Fruit fly (Drosophila melanogaster) whole organism, embryonic: ENCODE data around the gene haf.

ENCODE experiments used
- Abd-B ChIP-seq: fragments of 200-800 bp; sonication (Bioruptor generic); optimal IDR thresholded peaks from 2 replicates; lab custom pipeline; 2018; ENCODE audit warnings: missing biosample characterization, mild to moderate bottlenecking, missing genetic modification characterization, moderate library complexity
- Ada2b ChIP-seq: fragments of 200-800 bp; sonication (Bioruptor generic); IDR thresholded peaks from 2 replicates; pipeline ENCODE4 v1.3.6; 2022; ENCODE audit warnings: missing biosample characterization, missing genetic modification characterization
- Aef1 ChIP-seq: fragments of 200-800 bp; sonication (Bioruptor generic); IDR thresholded peaks from 3 replicates; pipeline ENCODE4 v1.3.6; 2022; ENCODE audit warnings: missing biosample characterization, missing genetic modification characterization
- Atf-2 ChIP-seq: fragments of 200-800 bp; sonication (Bioruptor generic); optimal IDR thresholded peaks from 2 replicates; lab custom pipeline; 2016; ENCODE audit warnings: missing biosample characterization, missing genetic modification characterization
- CG12071 ChIP-seq: fragments of 200-800 bp; sonication (Bioruptor generic); optimal IDR thresholded peaks from 3 replicates; lab custom pipeline; 2018; ENCODE audit warnings: missing biosample characterization, mild to moderate bottlenecking, missing genetic modification characterization
- CG12155 ChIP-seq: fragments of 200-800 bp; sonication (Bioruptor generic); optimal IDR thresholded peaks from 3 replicates; lab custom pipeline; 2016; ENCODE audit warnings: missing biosample characterization, missing genetic modification characterization
- CG14014 ChIP-seq: fragments of 200-800 bp; sonication (Bioruptor generic); IDR thresholded peaks from 2 replicates; pipeline ENCODE4 v1.3.6; 2022; ENCODE audit warnings: missing biosample characterization, missing genetic modification characterization
- CG1647 ChIP-seq: fragments of 200-800 bp; sonication (Bioruptor generic); optimal IDR thresholded peaks from 3 replicates; lab custom pipeline; 2016; ENCODE audit warnings: missing biosample characterization, missing genetic modification characterization
- CG17359 ChIP-seq: fragments of 200-800 bp; sonication (Bioruptor generic); optimal IDR thresholded peaks from 3 replicates; lab custom pipeline; 2018; ENCODE audit warnings: missing biosample characterization, mild to moderate bottlenecking, missing genetic modification characterization, moderate library complexity
- CG1792 ChIP-seq: fragments of 200-800 bp; sonication (Bioruptor generic); optimal IDR thresholded peaks from 2 replicates; lab custom pipeline; 2016; ENCODE audit warnings: missing biosample characterization, missing genetic modification characterization
- CG2199 ChIP-seq: fragments of 200-800 bp; sonication (Bioruptor generic); IDR thresholded peaks from 3 replicates; pipeline ENCODE4 v1.3.6; 2022; ENCODE audit warnings: missing biosample characterization, missing genetic modification characterization
- CG3838 ChIP-seq: fragments of 200-800 bp; sonication (Bioruptor generic); optimal IDR thresholded peaks from 3 replicates; lab custom pipeline; 2016; ENCODE audit warnings: missing biosample characterization, missing genetic modification characterization
- CG6175 ChIP-seq: fragments of 200-800 bp; sonication (Bioruptor generic); IDR thresholded peaks from 3 replicates; pipeline ENCODE4 v1.3.6; 2022; ENCODE audit warnings: missing biosample characterization, missing genetic modification characterization
- CG8924 ChIP-seq: fragments of 200-800 bp; optimal IDR thresholded peaks from 3 replicates; lab custom pipeline; 2019; ENCODE audit warnings: missing biosample characterization, mild to moderate bottlenecking, missing genetic modification characterization, moderate library complexity
- CG9215 ChIP-seq: fragments of 200-800 bp; sonication (Bioruptor generic); IDR thresholded peaks from 2 replicates; pipeline ENCODE4 v1.3.6; 2022; ENCODE audit warnings: missing biosample characterization, missing genetic modification characterization
- CG9817 ChIP-seq: fragments of 200-800 bp; sonication (Bioruptor generic); optimal IDR thresholded peaks from 2 replicates; lab custom pipeline; 2018; ENCODE audit warnings: missing biosample characterization, mild to moderate bottlenecking, missing genetic modification characterization, moderate library complexity
- Dad ChIP-seq: fragments of 200-800 bp; sonication (Bioruptor generic); optimal IDR thresholded peaks from 3 replicates; lab custom pipeline; 2016; ENCODE audit warnings: missing biosample characterization, missing genetic modification characterization
- Ets65A ChIP-seq: fragments of 200-800 bp; sonication (Bioruptor generic); peaks from one replicate; lab custom pipeline; 2016; ENCODE audit warnings: missing biosample characterization, missing genetic modification characterization
- H2.0 ChIP-seq: fragments of 200-800 bp; sonication (Bioruptor generic); IDR thresholded peaks from 2 replicates; pipeline ENCODE4 v1.3.6; 2022; ENCODE audit warnings: missing biosample characterization, missing genetic modification characterization
- Oaz ChIP-seq: fragments of 200-800 bp; sonication (Bioruptor generic); IDR thresholded peaks from 2 replicates; pipeline ENCODE4 v1.3.6; 2022; ENCODE audit warnings: missing biosample characterization, missing genetic modification characterization
- Oli ChIP-seq: fragments of 200-800 bp; sonication (Bioruptor generic); optimal IDR thresholded peaks from 2 replicates; lab custom pipeline; 2018; ENCODE audit warnings: missing biosample characterization, mild to moderate bottlenecking, missing genetic modification characterization, moderate library complexity
- Spps ChIP-seq: fragments of 200-800 bp; sonication (Bioruptor generic); optimal IDR thresholded peaks from 2 replicates; lab custom pipeline; 2018; ENCODE audit warnings: missing biosample characterization, mild to moderate bottlenecking, missing genetic modification characterization
- Trl ChIP-seq, 3 experiments: fragments of >200 bp in 2 of 3; fragments of 200-800 bp in 1 of 3; sonication (Bioruptor generic) in 1 of 3; optimal IDR thresholded peaks; 2 replicates in 1 of 3; 3 replicates in 2 of 3; lab custom pipeline; 2016 to 2017; ENCODE audit warnings: missing biosample characterization in 1 of 3, missing genetic modification characterization in 1 of 3
- Xrp1 ChIP-seq: fragments of 200-800 bp; sonication (Bioruptor generic); IDR thresholded peaks from 2 replicates; pipeline ENCODE4 v1.3.6; 2022; ENCODE audit warnings: missing biosample characterization, missing genetic modification characterization
- YL-1 ChIP-seq: fragments of 200-800 bp; sonication (Bioruptor generic); optimal IDR thresholded peaks from 3 replicates; lab custom pipeline; 2017; ENCODE audit warnings: missing biosample characterization, mild to moderate bottlenecking, missing genetic modification characterization
- bab2 ChIP-seq: fragments of 200-800 bp; sonication (Bioruptor generic); optimal IDR thresholded peaks from 2 replicates; lab custom pipeline; 2016; ENCODE audit warnings: missing biosample characterization, missing genetic modification characterization
- bbx ChIP-seq: fragments of 200-800 bp; sonication (Bioruptor generic); IDR thresholded peaks from 2 replicates; pipeline ENCODE4 v1.3.6; 2022; ENCODE audit warnings: missing biosample characterization, missing genetic modification characterization; ENCODE audit not compliant: partially characterized antibody
- chinmo ChIP-seq: fragments of 200-800 bp; sonication (Bioruptor generic); IDR thresholded peaks from 4 replicates; pipeline ENCODE4 v1.3.6; 2022; ENCODE audit warnings: missing biosample characterization, missing genetic modification characterization; ENCODE audit not compliant: partially characterized antibody
- ci ChIP-seq: fragments of 200-800 bp; sonication (Bioruptor generic); IDR thresholded peaks from 3 replicates; pipeline ENCODE4 v1.3.6; 2022; ENCODE audit warnings: missing biosample characterization, missing genetic modification characterization
- crc ChIP-seq: fragments of 200-800 bp; sonication (Bioruptor generic); optimal IDR thresholded peaks from 2 replicates; lab custom pipeline; 2016; ENCODE audit warnings: missing biosample characterization, missing genetic modification characterization
- crol ChIP-seq: fragments of 200-800 bp; sonication (Bioruptor generic); IDR thresholded peaks from 2 replicates; pipeline ENCODE4 v1.3.6; 2022; ENCODE audit warnings: missing biosample characterization, missing genetic modification characterization
- ewg ChIP-seq: fragments of 200-800 bp; sonication (Bioruptor generic); optimal IDR thresholded peaks from 3 replicates; lab custom pipeline; 2017; ENCODE audit warnings: mild to moderate bottlenecking, missing biosample characterization, missing genetic modification reagents, missing genetic modification characterization
- eyg ChIP-seq: fragments of 200-800 bp; sonication (Bioruptor generic); optimal IDR thresholded peaks from 3 replicates; lab custom pipeline; 2016; ENCODE audit warnings: missing biosample characterization, missing genetic modification characterization
- ftz-f1 ChIP-seq: fragments of 200-800 bp; sonication (Bioruptor generic); optimal IDR thresholded peaks from 2 replicates; lab custom pipeline; 2016; ENCODE audit warnings: missing biosample characterization, missing genetic modification characterization
- gcm2 ChIP-seq: fragments of 200-800 bp; sonication (Bioruptor generic); optimal IDR thresholded peaks from 2 replicates; lab custom pipeline; 2016; ENCODE audit warnings: missing biosample characterization, missing genetic modification characterization
- gsb-n ChIP-seq: fragments of 200-800 bp; sonication (Bioruptor generic); optimal IDR thresholded peaks from 3 replicates; lab custom pipeline; 2018; ENCODE audit warnings: missing biosample characterization, mild to moderate bottlenecking, missing genetic modification characterization
- hkb ChIP-seq, 2 experiments: fragments of 200-800 bp in 1 of 2; fragments of >200 bp in 1 of 2; sonication (Bioruptor generic) in 1 of 2; IDR thresholded peaks in 1 of 2; optimal IDR thresholded peaks in 1 of 2; 2 replicates each; pipeline versions ENCODE4 v1.3.6 to Lab custom; 2017 to 2022; ENCODE audit warnings: missing biosample characterization in 1 of 2, missing genetic modification characterization in 1 of 2
- hth ChIP-seq: fragments of >200 bp; optimal IDR thresholded peaks from 2 replicates; lab custom pipeline; 2017; ENCODE audit warnings: inconsistent platforms
- kah ChIP-seq: fragments of 200-800 bp; sonication (Bioruptor generic); optimal IDR thresholded peaks from 2 replicates; lab custom pipeline; 2018; ENCODE audit warnings: missing biosample characterization, mild to moderate bottlenecking, missing genetic modification characterization
- ken ChIP-seq: fragments of 200-800 bp; sonication (Bioruptor generic); IDR thresholded peaks from 3 replicates; pipeline ENCODE4 v1.3.6; 2022; ENCODE audit warnings: missing biosample characterization, missing genetic modification characterization
- pb ChIP-seq: fragments of 200-800 bp; sonication (Bioruptor generic); optimal IDR thresholded peaks from 3 replicates; lab custom pipeline; 2016; ENCODE audit warnings: missing biosample characterization, missing genetic modification characterization
- rib ChIP-seq: fragments of 200-800 bp; sonication (Bioruptor generic); IDR thresholded peaks from 2 replicates; pipeline ENCODE4 v1.3.6; 2022; ENCODE audit warnings: missing biosample characterization, missing genetic modification characterization
- sd ChIP-seq: fragments of 200-800 bp; sonication (Bioruptor generic); optimal IDR thresholded peaks from 3 replicates; lab custom pipeline; 2018; ENCODE audit warnings: missing biosample characterization, mild to moderate bottlenecking, missing genetic modification characterization, moderate library complexity
- shn ChIP-seq: fragments of 200-800 bp; sonication (Bioruptor generic); optimal IDR thresholded peaks from 3 replicates; lab custom pipeline; 2016; ENCODE audit warnings: missing biosample characterization, missing genetic modification characterization
- sim ChIP-seq: fragments of 200-800 bp; sonication (Bioruptor generic); IDR thresholded peaks from 2 replicates; pipeline ENCODE4 v1.3.6; 2022; ENCODE audit warnings: missing biosample characterization, missing genetic modification characterization
- slou ChIP-seq: fragments of 200-800 bp; sonication (Bioruptor generic); optimal IDR thresholded peaks from 3 replicates; lab custom pipeline; 2016; ENCODE audit warnings: missing biosample characterization, missing genetic modification characterization
- tap ChIP-seq: fragments of 200-800 bp; optimal IDR thresholded peaks from 3 replicates; lab custom pipeline; 2019; ENCODE audit warnings: missing biosample characterization, mild to moderate bottlenecking, missing genetic modification characterization, moderate library complexity
- wek ChIP-seq: fragments of 200-800 bp; sonication (Bioruptor generic); optimal IDR thresholded peaks from 3 replicates; lab custom pipeline; 2018; ENCODE audit warnings: missing biosample characterization, mild to moderate bottlenecking, missing genetic modification characterization, moderate library complexity
- zf30C ChIP-seq: fragments of 200-800 bp; sonication (Bioruptor generic); optimal IDR thresholded peaks from 3 replicates; lab custom pipeline; 2018; ENCODE audit warnings: missing biosample characterization, mild to moderate bottlenecking, missing genetic modification characterization
- zfh1 ChIP-seq: fragments of 200-800 bp; sonication (Bioruptor generic); IDR thresholded peaks from 3 replicates; pipeline ENCODE4 v1.3.6; 2022; ENCODE audit warnings: missing biosample characterization, missing genetic modification characterization

The haf gene

dm6 chr2L:1649828-1650429 lies 95.0 kb downstream of the haf start (continued):
- TF ChIP-seq kah (GFP tag; lab: Kevin White, UChicago) (no peak), gsb-n (no peak), CG17359 (tag; lab: Kevin White, UChicago) (peak; percentile 25), Oaz (GFP tag; lab: Robert Waterston, UW) (0 out of 2 replicates have a peak, but pooled peaks have one; percentile 27), hkb (optimal IDR thresholded peaks at IDR 0.05; lab: Kevin White, UChicago) (no peak), hkb (GFP tag; IDR thresholded peaks at IDR 0.05; lab: Robert Waterston, UW) (no peak; the same call in 1 of the 2 replicates), Xrp1 (GFP tag; lab: Robert Waterston, UW) (peak; percentile 18; the same call in 1 of the 2 replicates), hth (lab: Kevin White, UChicago) (no peak), shn (GFP tag; lab: Kevin White, UChicago) (peak; percentile 9), wek (GFP tag; lab: Kevin White, UChicago) (peak; percentile 18), CG9817 (tag; lab: Kevin White, UChicago) (peak; percentile 19), zf30C (GFP tag; lab: Kevin White, UChicago) (peak; percentile 75), ewg (GFP tag; lab: Kevin White, UChicago) (no peak), sd (tag; lab: Kevin White, UChicago) (peak; percentile 30), Spps (no peak), Trl (optimal IDR thresholded peaks at IDR 0.05; lab: Kevin White, UChicago) (peak; percentile 87 to 96), Trl (GFP tag; optimal IDR thresholded peaks at IDR 0.05; lab: Kevin White, UChicago) (no peak), bab2 (GFP tag; lab: Kevin White, UChicago) (peak; percentile 30), CG12155 (GFP tag; lab: Kevin White, UChicago) (no peak), crc (GFP tag; lab: Kevin White, UChicago) (peak; percentile 48), CG8924 (peak; percentile 38), CG12071 (GFP tag; lab: Kevin White, UChicago) (peak; percentile 47), ftz-f1 (GFP tag; lab: Kevin White, UChicago) (peak; percentile 30), CG3838 (GFP tag; lab: Kevin White, UChicago) (no peak), crol (peak; percentile 92), zfh1 (peak; percentile 48; the same call in 2 of the 3 replicates), tap (tag; lab: Kevin White, UChicago) (peak; percentile 16), pb (peak; percentile 27), Ada2b (GFP tag; lab: Robert Waterston, UW) (peak; percentile 33; the same call in 1 of the 2 replicates), CG2199 (0 out of 3 replicates have a peak, but pooled peaks have one; percentile 2), CG9215 (0 out of 2 replicates have a peak, but pooled peaks have one; percentile 1), ken (GFP tag; lab: Robert Waterston, UW) (peak; percentile 63), ci (GFP tag; lab: Robert Waterston, UW) (peak; percentile 20; the same call in 1 of the 3 replicates), gcm2 (GFP tag; lab: Kevin White, UChicago) (no peak), YL-1 (GFP tag; lab: Kevin White, UChicago) (no peak), sim (GFP tag; lab: Robert Waterston, UW) (0 out of 2 replicates have a peak, but pooled peaks have one; percentile 13), slou (GFP tag; lab: Kevin White, UChicago) (peak; percentile 17), Abd-B (GFP tag; lab: Kevin White, UChicago) (no peak), CG1792 (GFP tag; lab: Kevin White, UChicago) (peak; percentile 26), Atf-2 (no peak), eyg (GFP tag; lab: Kevin White, UChicago) (peak; percentile 11), chinmo (GFP tag; lab: Robert Waterston, UW) (peak; percentile 100), CG6175 (GFP tag; lab: Robert Waterston, UW) (peak; percentile 5; the same call in 1 of the 3 replicates), bbx (GFP tag; lab: Robert Waterston, UW) (no peak), Ets65A (GFP tag; lab: Kevin White, UChicago) (peak; percentile 92), Dad (GFP tag; lab: Kevin White, UChicago) (no peak), rib (GFP tag; lab: Robert Waterston, UW) (peak; percentile 52; the same call in 1 of the 2 replicates), CG1647 (GFP tag; lab: Kevin White, UChicago) (no peak), Oli (tag; lab: Kevin White, UChicago) (peak; percentile 12), Aef1 (peak; percentile 10), CG14014 (GFP tag; lab: Robert Waterston, UW) (peak; percentile 20; the same call in 1 of the 2 replicates), H2.0 (GFP tag; lab: Robert Waterston, UW) (peak; percentile 33; the same call in 1 of the 2 replicates)
